Fruit fly (Drosophila melanogaster) whole organism, pupa: ENCODE data around the gene Grp170.
A peak's percentile ranks its signal among the peaks of the same experiment; 100 is the strongest.

Experiments used
- CG10348 ChIP-seq: fragments of 200-800 bp; sonication (Bioruptor generic); IDR thresholded peaks from 2 replicates; pipeline ENCODE4 v1.3.6; 2022; ENCODE audit warnings: missing biosample characterization, missing genetic modification characterization
- CG12605 ChIP-seq: fragments of 200-800 bp; sonication (Bioruptor generic); IDR thresholded peaks from 2 replicates; pipeline ENCODE4 v1.3.6; 2022; ENCODE audit warnings: missing biosample characterization, missing genetic modification characterization
- CG13204 ChIP-seq: fragments of 200-800 bp; sonication (Bioruptor generic); optimal IDR thresholded peaks from 2 replicates; lab custom pipeline; 2018; ENCODE audit warnings: missing biosample characterization, mild to moderate bottlenecking, missing genetic modification characterization, moderate library complexity
- CG14655 ChIP-seq: fragments of 200-800 bp; sonication (Bioruptor generic); optimal IDR thresholded peaks from 3 replicates; lab custom pipeline; 2017; ENCODE audit warnings: mild to moderate bottlenecking, missing biosample characterization, missing genetic modification reagents, missing genetic modification characterization
- CG15710 ChIP-seq: fragments of 200-800 bp; sonication (Bioruptor generic); optimal IDR thresholded peaks from 2 replicates; lab custom pipeline; 2018; ENCODE audit warnings: missing biosample characterization, mild to moderate bottlenecking, missing genetic modification characterization, moderate library complexity
- CG17806 ChIP-seq: fragments of 200-800 bp; sonication (Bioruptor generic); optimal IDR thresholded peaks from 2 replicates; lab custom pipeline; 2018; ENCODE audit warnings: missing biosample characterization, mild to moderate bottlenecking, missing genetic modification characterization, moderate library complexity
- CG32121 ChIP-seq: fragments of 200-800 bp; sonication (Bioruptor generic); IDR thresholded peaks from 2 replicates; pipeline ENCODE4 v1.3.6; 2022; ENCODE audit warnings: missing biosample characterization, missing genetic modification characterization
- CG34367 ChIP-seq: fragments of 200-800 bp; sonication (Bioruptor generic); optimal IDR thresholded peaks from 2 replicates; lab custom pipeline; 2018; ENCODE audit warnings: missing biosample characterization, mild to moderate bottlenecking, missing genetic modification characterization
- CG4496 ChIP-seq: fragments of 200-800 bp; sonication (Bioruptor generic); IDR thresholded peaks from 3 replicates; pipeline ENCODE4 v1.3.6; 2022; ENCODE audit warnings: missing biosample characterization, missing genetic modification characterization
- CG8159 ChIP-seq: fragments of 200-800 bp; sonication (Bioruptor generic); optimal IDR thresholded peaks from 3 replicates; lab custom pipeline; 2018; ENCODE audit warnings: missing biosample characterization, mild to moderate bottlenecking, missing genetic modification characterization, moderate library complexity
- CG8301 ChIP-seq: fragments of 200-800 bp; sonication (Bioruptor generic); optimal IDR thresholded peaks from 2 replicates; lab custom pipeline; 2018; ENCODE audit warnings: missing biosample characterization, mild to moderate bottlenecking, missing genetic modification characterization
- CG9948 ChIP-seq: fragments of 200-800 bp; sonication (Bioruptor generic); optimal IDR thresholded peaks from 2 replicates; lab custom pipeline; 2018; ENCODE audit warnings: missing biosample characterization, mild to moderate bottlenecking, missing genetic modification characterization, moderate library complexity
- D1 ChIP-seq: fragments of 200-800 bp; sonication (Bioruptor generic); optimal IDR thresholded peaks from 2 replicates; lab custom pipeline; 2018; ENCODE audit warnings: missing biosample characterization, mild to moderate bottlenecking, missing genetic modification characterization, moderate library complexity
- EcR ChIP-seq: fragments of 200-800 bp; sonication (Bioruptor generic); optimal IDR thresholded peaks from 3 replicates; lab custom pipeline; 2019; ENCODE audit warnings: missing biosample characterization, missing genetic modification characterization, mild to moderate bottlenecking, moderate library complexity, missing genetic modification reagents
- Ets98B ChIP-seq: fragments of 200-800 bp; sonication (Bioruptor generic); IDR thresholded peaks from 2 replicates; pipeline ENCODE4 v1.3.6; 2022; ENCODE audit warnings: missing biosample characterization, missing genetic modification characterization
- Pif1A ChIP-seq: fragments of 200-800 bp; sonication (Bioruptor generic); optimal IDR thresholded peaks from 3 replicates; lab custom pipeline; 2016; ENCODE audit warnings: missing biosample characterization, missing genetic modification characterization
- Pif1B ChIP-seq: fragments of 200-800 bp; sonication (Bioruptor generic); optimal IDR thresholded peaks from 3 replicates; lab custom pipeline; 2016; ENCODE audit warnings: missing biosample characterization, missing genetic modification characterization
- Snoo ChIP-seq: fragments of 200-800 bp; sonication (Bioruptor generic); optimal IDR thresholded peaks from 3 replicates; lab custom pipeline; 2017; ENCODE audit warnings: missing biosample characterization, mild to moderate bottlenecking, missing genetic modification characterization, inconsistent platforms
- fd96Ca ChIP-seq: fragments of 200-800 bp; sonication (Bioruptor generic); IDR thresholded peaks from 3 replicates; pipeline ENCODE4 v1.3.6; 2022; ENCODE audit warnings: missing biosample characterization, missing genetic modification characterization
- gl ChIP-seq: fragments of 200-800 bp; sonication (Bioruptor generic); optimal IDR thresholded peaks from 2 replicates; lab custom pipeline; 2018; ENCODE audit warnings: missing biosample characterization, mild to moderate bottlenecking, missing genetic modification characterization
- rn ChIP-seq: fragments of 200-800 bp; sonication (Bioruptor generic); IDR thresholded peaks from 2 replicates; pipeline ENCODE4 v1.3.6; 2022; ENCODE audit warnings: missing biosample characterization, missing genetic modification characterization

Gene Grp170

DNA sequence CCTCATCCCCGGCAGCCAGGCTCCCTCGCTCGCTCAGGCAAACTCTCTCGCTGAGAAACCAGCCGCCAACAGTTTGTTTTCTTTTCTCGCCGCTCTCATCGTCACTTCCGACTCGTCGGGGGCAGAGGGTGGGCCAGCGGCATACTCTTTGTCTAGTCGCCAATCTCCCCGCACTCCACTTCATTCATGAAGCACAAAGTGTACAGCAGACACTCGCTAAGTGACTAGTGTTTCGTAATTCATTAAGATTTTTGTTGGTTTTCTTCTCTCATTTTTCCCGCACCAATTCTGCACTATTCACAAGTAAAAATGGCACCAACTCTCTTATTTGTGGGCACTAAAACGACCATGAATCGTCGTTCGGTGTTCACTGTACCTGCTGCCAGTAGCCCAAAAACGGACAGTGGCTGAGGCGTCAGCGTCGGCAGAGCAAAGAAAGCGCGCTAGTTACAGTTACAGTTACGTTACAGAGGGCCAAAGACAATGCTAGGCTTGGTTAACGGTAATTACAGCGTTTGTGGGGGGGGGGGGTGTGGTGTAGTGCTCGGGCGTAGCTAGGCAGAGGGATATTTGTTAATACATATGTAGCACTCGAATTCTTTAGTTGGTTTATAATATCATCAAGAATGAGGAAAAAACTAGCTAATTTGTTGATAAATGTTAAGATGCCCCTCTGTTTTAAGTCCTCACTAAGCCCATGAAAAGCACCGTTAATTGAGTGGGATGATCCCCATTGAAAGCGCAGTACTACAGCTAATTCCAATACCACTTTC, 22.7 kb upstream of the Grp170 start:
- TF ChIP-seq CG9948 (tag; lab: Kevin White, UChicago) (peak; percentile 89), CG14655 (GFP tag; lab: Kevin White, UChicago) (peak; percentile 94), CG10348 (GFP tag; lab: Robert Waterston, UW) (peak; percentile 86), gl (peak; percentile 71), CG32121 (peak; percentile 96), D1 (peak; percentile 42), Pif1A (GFP tag; lab: Kevin White, UChicago) (peak; percentile 96), Snoo (tag; lab: Kevin White, UChicago) (peak; percentile 89), CG4496 (GFP tag; lab: Robert Waterston, UW) (peak; percentile 98), fd96Ca (GFP tag; lab: Robert Waterston, UW) (peak; percentile 98), Pif1B (peak; percentile 94), EcR (GFP tag; lab: Kevin White, UChicago) (peak; percentile 53), CG17806 (peak; percentile 88), CG8301 (peak; percentile 93), Ets98B (peak; percentile 98), CG13204 (GFP tag; lab: Kevin White, UChicago) (peak; percentile 86), CG15710 (peak; percentile 93), rn (peak; percentile 89), CG34367 (tag; lab: Kevin White, UChicago) (peak; percentile 90), CG8159 (tag; lab: Kevin White, UChicago) (peak; percentile 90), CG12605 (peak; percentile 94)
- TF ChIP-seq, all 21 proteins: peak for 21

DNA sequence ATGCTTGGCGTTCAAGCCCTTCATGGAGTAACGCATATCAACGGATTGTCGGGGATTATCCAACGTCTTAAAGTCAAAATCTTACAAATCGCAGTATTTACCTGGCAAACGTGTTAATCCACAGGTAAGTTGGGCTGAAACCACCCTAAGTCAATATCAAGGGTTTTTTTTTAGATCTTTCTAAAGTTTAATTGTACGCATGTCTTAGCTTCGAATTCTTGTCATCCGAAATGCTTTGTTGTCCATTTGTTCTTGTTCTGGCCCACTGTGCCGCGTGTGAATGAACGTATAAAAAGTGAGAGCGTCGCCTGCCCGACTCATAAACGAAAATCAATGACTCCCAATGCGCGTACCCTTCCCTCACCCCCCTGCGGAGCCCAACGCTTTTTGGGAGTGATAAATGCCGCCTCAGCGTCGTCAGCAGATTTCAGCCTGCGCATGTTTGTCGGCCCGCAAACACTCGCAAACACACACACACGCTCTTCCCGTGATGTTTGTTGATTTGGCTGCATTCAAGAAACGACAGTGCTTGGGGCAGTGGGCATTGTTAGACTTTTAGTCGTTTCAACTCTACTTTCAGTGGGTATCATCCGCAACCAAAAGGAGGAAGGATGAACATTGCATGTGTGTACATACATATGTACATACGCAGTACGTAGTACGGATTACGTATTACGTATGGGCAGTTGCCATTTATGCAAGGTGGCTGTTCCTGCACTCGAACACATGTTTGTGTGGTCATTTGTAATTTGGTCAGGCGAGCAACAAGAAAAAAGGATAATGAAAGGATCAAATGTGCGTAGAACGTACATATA, 21.6 kb upstream of the Grp170 start:
- TF ChIP-seq gl (peak; percentile 76), CG10348 (GFP tag; lab: Robert Waterston, UW) (peak; percentile 61; the same call in 1 of the 2 replicates), CG15710 (peak; percentile 92), Pif1A (GFP tag; lab: Kevin White, UChicago) (peak; percentile 91), Ets98B (no peak; the same call in 1 of the 2 replicates), CG8301 (peak; percentile 92), Snoo (tag; lab: Kevin White, UChicago) (peak; percentile 94), CG13204 (GFP tag; lab: Kevin White, UChicago) (peak; percentile 65), CG17806 (peak; percentile 82), CG34367 (tag; lab: Kevin White, UChicago) (peak; percentile 90), CG4496 (GFP tag; lab: Robert Waterston, UW) (peak; percentile 86), EcR (GFP tag; lab: Kevin White, UChicago) (peak; percentile 95), D1 (peak; percentile 88), CG8159 (tag; lab: Kevin White, UChicago) (peak; percentile 95), CG12605 (no peak), Pif1B (peak; percentile 88), CG32121 (peak; percentile 79), fd96Ca (GFP tag; lab: Robert Waterston, UW) (peak; percentile 79), CG14655 (GFP tag; lab: Kevin White, UChicago) (peak; percentile 96), rn (peak; percentile 60; the same call in 1 of the 2 replicates), CG9948 (tag; lab: Kevin White, UChicago) (peak; percentile 92)
- TF ChIP-seq, all 21 proteins: peak for 19

DNA sequence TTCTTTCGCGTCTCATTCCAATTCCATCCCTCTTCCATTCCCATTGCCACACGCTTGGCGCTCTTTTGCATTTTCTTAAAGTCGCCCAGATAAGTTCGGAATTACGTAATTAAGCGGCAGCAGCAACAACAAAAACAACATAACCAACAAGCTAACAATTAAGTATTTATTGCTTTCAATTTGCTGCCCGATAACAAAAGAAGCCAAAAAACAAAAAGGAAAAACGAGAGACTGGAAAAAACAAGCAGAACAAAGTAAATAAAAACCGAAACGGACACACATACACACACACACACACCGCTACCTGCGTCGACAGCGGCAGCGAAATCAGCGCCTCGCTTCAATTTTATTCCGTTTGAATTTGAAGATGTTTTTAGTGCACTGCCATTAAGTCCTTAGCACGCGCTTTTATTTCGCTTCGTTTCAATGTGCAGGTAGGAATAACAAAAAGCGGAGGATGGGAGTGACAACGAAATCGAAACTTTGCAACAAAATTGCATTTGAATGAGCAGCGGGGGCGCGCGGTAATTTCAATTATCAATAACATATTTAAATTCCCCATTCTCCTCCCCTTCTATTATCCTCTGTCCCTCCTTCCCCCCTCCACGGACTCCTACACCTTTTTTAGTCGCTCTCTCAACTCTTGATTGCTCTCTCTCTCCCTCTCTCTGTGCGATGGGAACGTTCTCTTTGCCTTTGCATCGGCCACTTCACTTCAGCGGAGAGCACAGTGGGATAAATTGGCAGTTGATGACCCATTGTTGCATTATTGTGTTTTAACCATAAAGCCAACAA, 20.8 kb upstream of the Grp170 start, which contains the start of gene Raf:
Raf (plus strand) TSS at position 32 of the 795 bp plus-strand sequence.
- TF ChIP-seq CG12605 (peak; percentile 42; the same call in 1 of the 2 replicates), Ets98B (0 out of 2 replicates have a peak, but pooled peaks have one; percentile 54), CG4496 (GFP tag; lab: Robert Waterston, UW) (no peak), CG10348 (GFP tag; lab: Robert Waterston, UW) (no peak), Pif1A (GFP tag; lab: Kevin White, UChicago) (no peak)

DNA sequence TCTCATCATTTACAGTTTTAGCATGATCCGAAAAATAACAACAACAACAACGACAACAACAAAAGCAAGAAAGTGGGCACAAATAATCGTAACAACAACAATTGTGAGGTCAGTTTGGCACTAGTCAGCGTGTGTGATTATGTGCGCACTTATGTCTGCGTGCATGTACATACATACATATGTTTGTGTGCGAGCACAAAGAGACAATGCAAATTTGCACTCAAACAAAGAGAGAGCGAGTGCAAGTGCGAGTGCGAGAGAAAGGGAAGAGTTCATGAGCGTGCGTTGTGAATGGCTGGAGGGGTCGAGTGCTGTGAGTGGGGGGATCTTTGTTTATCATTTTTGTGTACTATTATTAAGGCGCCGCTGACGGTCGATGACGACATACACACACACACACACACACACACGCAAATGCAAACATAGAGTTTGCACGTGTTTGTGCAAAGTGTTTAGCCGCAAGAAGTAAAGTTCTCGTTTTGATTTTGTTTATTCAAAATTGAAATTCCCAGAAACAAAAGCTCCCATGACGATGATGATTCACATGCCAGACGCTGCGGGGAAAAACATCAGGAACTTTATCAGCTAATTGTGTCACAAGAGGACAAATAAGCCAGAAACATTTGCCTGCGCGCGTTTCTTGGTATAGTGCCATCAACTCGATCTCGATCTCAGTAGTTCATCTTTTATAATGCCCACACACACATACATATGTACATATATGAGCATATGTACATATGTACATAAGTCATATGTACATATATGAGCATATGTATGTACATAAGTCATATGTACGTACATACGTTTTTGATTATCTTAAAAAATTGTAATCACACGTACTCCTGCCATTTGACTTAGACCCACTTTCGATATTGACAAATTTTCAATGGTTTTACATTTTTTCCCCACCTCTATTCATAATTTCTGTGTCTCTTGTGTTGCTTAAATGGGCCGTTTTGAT, 19.9 kb upstream of the Grp170 start:
- peak; percentile 30 for TF ChIP-seq CG8301
- peak; percentile 36 for TF ChIP-seq CG9948 (tag; lab: Kevin White, UChicago)
- no peak for TF ChIP-seq CG10348 (GFP tag; lab: Robert Waterston, UW)
- TF ChIP-seq CG14655 (GFP tag; lab: Kevin White, UChicago), result peak; percentile 47
- no peak for TF ChIP-seq CG13204 (GFP tag; lab: Kevin White, UChicago)
- TF ChIP-seq CG8159 (tag; lab: Kevin White, UChicago), result peak; percentile 21
- peak; percentile 26 for TF ChIP-seq CG17806
- peak; percentile 68 for TF ChIP-seq CG32121
- TF ChIP-seq rn, result 0 out of 2 replicates have a peak, but pooled peaks have one; percentile 23
- TF ChIP-seq CG12605, result 0 out of 2 replicates have a peak, but pooled peaks have one; percentile 38
- TF ChIP-seq Pif1A (GFP tag; lab: Kevin White, UChicago), result peak; percentile 73
- TF ChIP-seq Pif1B, result peak; percentile 65
- TF ChIP-seq CG4496 (GFP tag; lab: Robert Waterston, UW), result peak; percentile 81
- no peak for TF ChIP-seq D1
- TF ChIP-seq CG15710, result peak; percentile 6
- TF ChIP-seq Ets98B, result peak; percentile 77
- peak; percentile 65; the same call in 1 of the 3 replicates for TF ChIP-seq fd96Ca (GFP tag; lab: Robert Waterston, UW)
- TF ChIP-seq Snoo (tag; lab: Kevin White, UChicago), result peak; percentile 73
- TF ChIP-seq EcR (GFP tag; lab: Kevin White, UChicago), result peak; percentile 91
- TF ChIP-seq gl, result peak; percentile 28
- peak; percentile 34 for TF ChIP-seq CG34367 (tag; lab: Kevin White, UChicago)
